Worm (Caenorhabditis elegans) whole organism, early embryonic: ENCODE data around the gene nhr-207.

Experiments
- flt-1 ChIP-seq: fragments of 200-800 bp; sonication (Bioruptor generic); IDR thresholded peaks from 2 replicates; pipeline ENCODE4 v1.3.6; 2022; ENCODE audit warnings: missing genetic modification characterization, missing compliant biosample characterization
- hmbx-1 ChIP-seq: sonication (generic microtip); optimal IDR thresholded peaks from 2 replicates; lab custom pipeline; 2016; ENCODE audit warnings: mild to moderate bottlenecking, missing genetic modification characterization, missing compliant biosample characterization
- hmg-4 ChIP-seq: fragments of 200-800 bp; sonication (Bioruptor generic); optimal IDR thresholded peaks from 2 replicates; lab custom pipeline; 2018; ENCODE audit warnings: mild to moderate bottlenecking, missing genetic modification characterization, missing compliant biosample characterization
- scrt-1 ChIP-seq: fragments of 200-800 bp; sonication (Bioruptor generic); IDR thresholded peaks from 2 replicates; pipeline ENCODE4 v1.3.6; 2022; ENCODE audit warnings: missing genetic modification characterization, missing compliant biosample characterization
- tra-4 ChIP-seq: sonication (generic microtip); optimal IDR thresholded peaks from 2 replicates; lab custom pipeline; 2017; ENCODE audit warnings: missing genetic modification characterization, missing compliant biosample characterization

DNA sequence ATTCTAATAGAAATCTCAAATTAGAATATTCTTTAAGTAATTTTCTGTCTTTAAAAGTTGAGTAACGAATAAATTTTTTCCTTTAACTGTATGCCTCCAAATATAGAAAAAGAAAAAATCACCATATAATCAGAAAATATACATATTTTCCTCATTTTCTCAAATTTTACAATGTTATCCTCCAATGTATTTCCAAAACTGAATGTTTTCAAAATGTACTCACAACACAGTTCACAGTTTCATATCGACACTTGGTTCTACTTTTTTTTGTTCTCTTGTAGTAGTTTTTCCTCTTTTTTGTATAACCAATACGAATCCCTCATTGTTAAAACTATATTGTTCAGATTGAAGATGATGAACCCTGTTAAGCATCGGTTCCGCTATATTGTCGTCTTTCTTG lies 42.3 kb upstream of the nhr-207 start, which contains the start of gene F10C2.7:
- no peak for TF ChIP-seq tra-4 (tag; lab: Kevin White, UChicago)
- TF ChIP-seq flt-1, result no peak
- no peak for TF ChIP-seq scrt-1
- TF ChIP-seq hmbx-1 (tag; lab: Kevin White, UChicago), result no peak
- TF ChIP-seq hmg-4, result no peak
